Worm (Caenorhabditis elegans): ENCODE results near the gene T16G1.2.

Gene T16G1.2

ce11 chrV:12933654-12934053, 4.4 kb downstream of the T16G1.2 start:
- TF ChIP-seq ceh-14 (tag; optimal IDR thresholded peaks at IDR 0.05) (no peak), madf-2 (tag; optimal IDR thresholded peaks at IDR 0.05) (no peak), hlh-13 (GFP tag; optimal IDR thresholded peaks at IDR 0.05) (no peak), sox-2 (GFP tag; IDR thresholded peaks at IDR 0.05) (no peak), hlh-15 (tag; optimal IDR thresholded peaks at IDR 0.05) (no peak), lin-11 (tag; optimal IDR thresholded peaks at IDR 0.05) (no peak), rnt-1 (tag; optimal IDR thresholded peaks at IDR 0.05) (no peak), C38D4.7 (GFP tag; optimal IDR thresholded peaks at IDR 0.05) (no peak), fkh-10 (GFP tag; optimal IDR thresholded peaks at IDR 0.05) (no peak), lim-6 (tag; optimal IDR thresholded peaks at IDR 0.05) (no peak), sdc-2 (tag; optimal IDR thresholded peaks at IDR 0.05) (no peak), zip-5 (tag; optimal IDR thresholded peaks at IDR 0.05) (no peak), ama-1 (optimal IDR thresholded peaks at IDR 0.05) (no peak), odd-2 (tag; optimal IDR thresholded peaks at IDR 0.05) (no peak), npax-4 (tag; optimal IDR thresholded peaks at IDR 0.05) (no peak), nhr-232 (tag; optimal IDR thresholded peaks at IDR 0.05) (no peak), elt-2 (tag; optimal IDR thresholded peaks at IDR 0.05) (no peak), ets-4 (tag; optimal IDR thresholded peaks at IDR 0.05) (no peak), F13H6.1 (tag; optimal IDR thresholded peaks at IDR 0.05) (no peak), C08G9.2 (tag; optimal IDR thresholded peaks at IDR 0.05) (no peak)

ce11 chrV:12934976-12935375, 5.7 kb downstream of the T16G1.2 start, which contains the start of gene T16G1.7:
TSS of gene T16G1.7 (minus strand) at chrV:12935112.
- TF ChIP-seq sox-4 (tag; optimal IDR thresholded peaks at IDR 0.05), result no peak
- no peak for TF ChIP-seq zip-5 (tag; optimal IDR thresholded peaks at IDR 0.05)
- no peak for TF ChIP-seq tbx-7 (tag; optimal IDR thresholded peaks at IDR 0.05)
- TF ChIP-seq ceh-22 (tag; optimal IDR thresholded peaks at IDR 0.05), result no peak
- no peak for TF ChIP-seq sdc-2 (tag; optimal IDR thresholded peaks at IDR 0.05)
- no peak for TF ChIP-seq nhr-232 (tag; optimal IDR thresholded peaks at IDR 0.05)
- no peak for TF ChIP-seq ceh-30 (tag; optimal IDR thresholded peaks at IDR 0.05)
- no peak for TF ChIP-seq ceh-9 (tag; optimal IDR thresholded peaks at IDR 0.05)
- TF ChIP-seq K09A11.1 (tag; optimal IDR thresholded peaks at IDR 0.05; ENCODE audit: insufficient read depth), result no peak
- no peak for TF ChIP-seq sox-2 (GFP tag; IDR thresholded peaks at IDR 0.05)
- no peak for TF ChIP-seq pax-1 (tag; optimal IDR thresholded peaks at IDR 0.05)
- no peak for TF ChIP-seq che-1 (tag; optimal IDR thresholded peaks at IDR 0.05)
- no peak for TF ChIP-seq ref-2 (tag; optimal IDR thresholded peaks at IDR 0.05)
- no peak for TF ChIP-seq ama-1 (optimal IDR thresholded peaks at IDR 0.05)
- TF ChIP-seq ceh-34 (tag; optimal IDR thresholded peaks at IDR 0.05), result no peak
- no peak for TF ChIP-seq pat-9 (tag; optimal IDR thresholded peaks at IDR 0.05)

- TF ChIP-seq ceh-22 (tag; optimal IDR thresholded peaks at IDR 0.05) (no peak), fax-1 (tag; optimal IDR thresholded peaks at IDR 0.05) (no peak), hlh-15 (tag; optimal IDR thresholded peaks at IDR 0.05) (no peak), npax-4 (tag; optimal IDR thresholded peaks at IDR 0.05) (no peak), pros-1 (tag; optimal IDR thresholded peaks at IDR 0.05) (no peak), ref-2 (tag; optimal IDR thresholded peaks at IDR 0.05) (no peak), madf-2 (tag; optimal IDR thresholded peaks at IDR 0.05) (no peak), elt-2 (tag; optimal IDR thresholded peaks at IDR 0.05) (no peak), C38D4.7 (GFP tag; optimal IDR thresholded peaks at IDR 0.05) (no peak), pat-9 (tag; optimal IDR thresholded peaks at IDR 0.05) (no peak), pha-2 (tag; optimal IDR thresholded peaks at IDR 0.05) (no peak), zip-5 (tag; optimal IDR thresholded peaks at IDR 0.05) (no peak), ztf-16 (tag; optimal IDR thresholded peaks at IDR 0.05) (no peak), tbx-2 (tag; optimal IDR thresholded peaks at IDR 0.05) (no peak), ceh-2 (tag; optimal IDR thresholded peaks at IDR 0.05) (no peak), tbx-7 (tag; optimal IDR thresholded peaks at IDR 0.05) (no peak), ceh-18 (tag; optimal IDR thresholded peaks at IDR 0.05) (no peak), nfya-1 (tag; optimal IDR thresholded peaks at IDR 0.05) (no peak), ahr-1 (tag; optimal IDR thresholded peaks at IDR 0.05) (no peak)
Observed at ce11 chrV:12937098-12937497, 7.8 kb downstream of the T16G1.2 start, which contains the start of gene T16G1.6. TSS of gene T16G1.6 (minus strand) at chrV:12937174.

All from whole organism, late embryonic.